Worm (Caenorhabditis elegans): ENCODE results near the gene dop-3.

Gene dop-3

DNA sequence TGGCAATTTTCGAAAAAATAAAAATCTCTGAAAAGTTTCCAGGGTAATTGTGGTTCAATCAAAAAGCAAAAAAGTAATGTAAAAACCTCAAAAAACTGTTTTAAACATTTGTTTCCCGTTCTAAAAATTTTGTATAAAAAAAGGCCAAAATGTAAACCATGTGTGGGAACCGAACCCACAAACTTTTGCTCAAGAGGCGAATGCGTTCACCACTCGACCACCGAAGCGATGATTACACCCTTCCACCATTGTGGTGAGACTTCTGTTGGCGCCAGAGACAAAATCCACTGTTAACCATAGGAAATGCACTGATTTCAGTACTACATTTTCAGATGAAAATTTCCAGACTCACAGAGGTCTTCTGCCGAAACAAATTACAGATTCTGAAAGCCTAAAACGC is 31.6 kb upstream of the dop-3 start:
- peak; percentile 46; the same call in 1 of the 2 replicates for TF ChIP-seq vab-7 (GFP tag; IDR thresholded peaks at IDR 0.05)

DNA sequence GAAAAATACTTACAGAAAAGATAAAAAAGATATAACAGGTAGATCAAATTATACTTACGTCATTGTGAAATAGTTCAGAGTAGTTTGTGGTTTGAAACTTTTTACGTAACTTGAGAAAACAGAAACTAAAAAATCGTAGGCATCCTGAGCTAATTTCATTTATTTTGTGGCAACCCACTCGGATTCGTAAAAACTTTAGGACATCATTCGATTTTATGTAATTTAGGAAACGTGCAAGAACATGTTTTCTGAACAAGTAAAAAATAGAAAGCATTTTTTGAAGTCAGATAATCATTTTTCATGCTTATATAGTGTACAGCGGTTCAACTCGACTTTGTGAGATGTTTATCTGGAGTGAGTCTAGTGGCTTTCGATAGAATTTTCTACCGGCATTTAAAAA is 29.2 kb upstream of the dop-3 start, which contains the start of gene hic-1:
hic-1 (minus strand) TSS at position 101 of the 400 bp plus-strand sequence.
- TF ChIP-seq lin-1 (GFP tag; IDR thresholded peaks at IDR 0.05): no peak
- no peak for TF ChIP-seq madf-9 (GFP tag; conservative IDR thresholded peaks at IDR 0.05)
- no peak for TF ChIP-seq lin-39 (tag; optimal IDR thresholded peaks at IDR 0.05)
- no peak for TF ChIP-seq nhr-41 (GFP tag; IDR thresholded peaks at IDR 0.05)
- TF ChIP-seq tra-1 (GFP tag; IDR thresholded peaks at IDR 0.05): no peak
- no peak for TF ChIP-seq T26A8.4 (GFP tag; IDR thresholded peaks at IDR 0.05)
- no peak for TF ChIP-seq nhr-76 (tag; optimal IDR thresholded peaks at IDR 0.05)
- no peak for TF ChIP-seq nhr-77 (tag; optimal IDR thresholded peaks at IDR 0.05)
- no peak for TF ChIP-seq daf-12 (tag; optimal IDR thresholded peaks at IDR 0.05)
- TF ChIP-seq gei-8 (GFP tag; optimal IDR thresholded peaks at IDR 0.05): no peak
- no peak for TF ChIP-seq zfp-3 (GFP tag; conservative IDR thresholded peaks at IDR 0.05)
- TF ChIP-seq nhr-111 (GFP tag; optimal IDR thresholded peaks at IDR 0.05): no peak
- no peak for TF ChIP-seq Y5F2A.4 (GFP tag; optimal IDR thresholded peaks at IDR 0.05)
- TF ChIP-seq mdt-29 (GFP tag; IDR thresholded peaks at IDR 0.05): no peak
- TF ChIP-seq unc-39 (tag; optimal IDR thresholded peaks at IDR 0.05): no peak
- no peak for TF ChIP-seq fos-1 (tag; optimal IDR thresholded peaks at IDR 0.05)
- no peak for TF ChIP-seq ceh-44 (GFP tag; IDR thresholded peaks at IDR 0.05)

DNA sequence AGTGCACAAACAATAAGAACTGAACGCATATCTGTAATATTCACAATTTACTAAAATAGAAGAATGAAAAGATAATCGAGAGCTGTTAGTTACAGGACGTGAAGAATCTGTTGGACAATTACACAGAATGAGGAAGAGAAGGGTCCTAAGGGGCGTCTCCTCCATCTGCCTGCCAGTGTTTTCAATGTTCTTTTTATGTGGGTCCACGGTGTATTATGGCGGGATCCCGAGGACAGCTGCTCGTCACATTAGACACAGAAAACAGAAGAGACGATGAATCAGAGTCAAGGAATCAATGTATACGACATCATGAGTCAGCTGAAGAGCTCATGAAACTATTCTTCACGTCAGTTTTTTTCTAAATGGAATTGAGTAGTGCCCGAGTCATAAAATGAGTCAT is 27.6 kb upstream of the dop-3 start, which contains the start of gene ttr-6:
ttr-6 (minus strand) TSS at position 33 of the 400 bp plus-strand sequence.
- peak in 1 of 2 experiments; percentile 44 for TF ChIP-seq daf-16 (GFP tag; optimal IDR thresholded peaks at IDR 0.05)
- no peak for TF ChIP-seq daf-16 (tag; optimal IDR thresholded peaks at IDR 0.05)
- TF ChIP-seq mxl-3 (GFP tag; optimal IDR thresholded peaks at IDR 0.05): no peak
- no peak for TF ChIP-seq arid-1 (GFP tag; conservative IDR thresholded peaks at IDR 0.05)
- TF ChIP-seq dve-1 (tag; optimal IDR thresholded peaks at IDR 0.05; ENCODE audit: insufficient read depth): no peak
- TF ChIP-seq hlh-11 (tag; optimal IDR thresholded peaks at IDR 0.05): no peak
- TF ChIP-seq unc-39 (tag; optimal IDR thresholded peaks at IDR 0.05): no peak
- no peak for TF ChIP-seq mdl-1 (tag; optimal IDR thresholded peaks at IDR 0.05)
- TF ChIP-seq nhr-48 (tag; optimal IDR thresholded peaks at IDR 0.05): no peak

DNA sequence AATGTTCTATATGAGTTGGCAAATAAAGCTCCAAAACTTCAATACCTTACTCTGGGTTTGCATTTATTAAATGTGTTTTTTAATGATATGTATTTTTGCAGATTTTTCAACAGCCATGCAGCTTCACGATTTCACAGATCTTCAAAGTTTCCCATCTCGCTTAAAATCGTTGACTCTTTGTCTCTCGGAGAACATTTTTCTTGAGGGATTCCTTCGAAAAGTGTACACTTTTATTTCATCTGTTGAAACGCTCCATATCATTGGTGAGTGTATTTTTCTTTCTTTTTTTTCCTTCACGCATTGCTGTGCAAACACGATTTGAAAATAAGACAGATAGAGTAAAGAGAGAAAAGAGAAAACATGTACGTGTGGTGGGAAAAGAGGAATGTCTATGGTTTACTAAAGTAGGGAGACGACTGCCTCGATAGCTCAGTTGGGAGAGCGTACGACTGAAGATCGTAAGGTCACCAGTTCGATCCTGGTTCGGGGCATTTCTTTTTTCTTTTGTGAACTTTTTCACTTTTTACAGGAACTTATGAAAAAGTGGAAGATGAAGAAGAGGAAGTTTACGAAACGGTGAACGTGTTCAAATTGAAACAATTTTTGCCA is 23.8 kb upstream of the dop-3 start:
- TF ChIP-seq gei-8 (GFP tag; optimal IDR thresholded peaks at IDR 0.05) (peak; percentile 81), ces-1 (GFP tag; optimal IDR thresholded peaks at IDR 0.05) (peak; percentile 30), F37D6.2 (tag; optimal IDR thresholded peaks at IDR 0.05) (peak; percentile 35), zfp-3 (GFP tag; conservative IDR thresholded peaks at IDR 0.05) (0 out of 2 replicates have a peak, but pooled peaks have one; percentile 53), dve-1 (tag; optimal IDR thresholded peaks at IDR 0.05; ENCODE audit: insufficient read depth) (peak; percentile 52), daf-19 (GFP tag; conservative IDR thresholded peaks at IDR 0.05) (peak; percentile 91), jun-1 (tag; optimal IDR thresholded peaks at IDR 0.05) (no peak), mep-1 (tag; optimal IDR thresholded peaks at IDR 0.05) (peak; percentile 83), F26F4.8 (GFP tag; conservative IDR thresholded peaks at IDR 0.05) (peak; percentile 94), pqm-1 (tag; optimal IDR thresholded peaks at IDR 0.05) (no peak), aly-2 (tag; optimal IDR thresholded peaks at IDR 0.05) (no peak), tra-1 (GFP tag; IDR thresholded peaks at IDR 0.05) (peak; percentile 90), unc-39 (tag; optimal IDR thresholded peaks at IDR 0.05) (no peak), ZK337.2 (GFP tag; IDR thresholded peaks at IDR 0.05) (0 out of 2 replicates have a peak, but pooled peaks have one; percentile 45), nhr-237 (tag; optimal IDR thresholded peaks at IDR 0.05) (no peak), Y75B8A.6 (GFP tag; IDR thresholded peaks at IDR 0.05) (peak; percentile 81; the same call in 1 of the 2 replicates), lsy-2 (tag; optimal IDR thresholded peaks at IDR 0.05) (no peak), lin-15B (tag; optimal IDR thresholded peaks at IDR 0.05) (no peak), Y5F2A.4 (GFP tag; optimal IDR thresholded peaks at IDR 0.05) (peak; percentile 61), hif-1 (tag; optimal IDR thresholded peaks at IDR 0.05) (no peak), fkh-10 (GFP tag; optimal IDR thresholded peaks at IDR 0.05) (no peak), rbr-2 (tag; optimal IDR thresholded peaks at IDR 0.05) (peak; percentile 68), sdz-12 (GFP tag; optimal IDR thresholded peaks at IDR 0.05) (peak; percentile 46), madf-9 (GFP tag; conservative IDR thresholded peaks at IDR 0.05) (peak; percentile 91), ceh-28 (tag; optimal IDR thresholded peaks at IDR 0.05) (no peak), saeg-2 (GFP tag; IDR thresholded peaks at IDR 0.05) (peak; percentile 84)

Data from whole organism, L4 larva.